Worm (Caenorhabditis elegans): Measurements from ENCODE around the gene F55B11.3.

ce11 chrIV:14377267-14377814, 47.2 kb upstream of the F55B11.3 start:
- TF ChIP-seq unc-62 (GFP tag; optimal IDR thresholded peaks at IDR 0.05), result no peak
- TF ChIP-seq nhr-90 (tag; optimal IDR thresholded peaks at IDR 0.05), result no peak
- TF ChIP-seq B0035.1 (tag; optimal IDR thresholded peaks at IDR 0.05), result no peak
- TF ChIP-seq tbp1 (GFP tag; optimal IDR thresholded peaks at IDR 0.05), result no peak
- TF ChIP-seq Y67H2A.10 (GFP tag; conservative IDR thresholded peaks at IDR 0.05), result no peak

Measured in whole organism, young adult.